Worm (Caenorhabditis elegans): Measurements from ENCODE around the gene Y66D12A.21.

Gene Y66D12A.21

ce11 chrIII:11500647-11501046 lies 4.5 kb downstream of the Y66D12A.21 start, which contains the start of gene nars-2:
TSS of gene nars-2 (minus strand) at chrIII:11500747.
- TF ChIP-seq zip-8 (tag; optimal IDR thresholded peaks at IDR 0.05) (no peak), ceh-43 (GFP tag; optimal IDR thresholded peaks at IDR 0.05) (no peak), elt-3 (tag; optimal IDR thresholded peaks at IDR 0.05) (no peak), sem-2 (GFP tag; optimal IDR thresholded peaks at IDR 0.05) (no peak), hlh-1 (tag; optimal IDR thresholded peaks at IDR 0.05) (no peak), nhr-2 (tag; optimal IDR thresholded peaks at IDR 0.05) (no peak), unc-62 (GFP tag; optimal IDR thresholded peaks at IDR 0.05) (no peak), unc-120 (tag; optimal IDR thresholded peaks at IDR 0.05; ENCODE audit: poor library complexity, severe bottlenecking) (no peak), lsy-2 (tag; optimal IDR thresholded peaks at IDR 0.05) (no peak), lin-32 (GFP tag; optimal IDR thresholded peaks at IDR 0.05) (no peak), ztf-11 (tag; optimal IDR thresholded peaks at IDR 0.05) (no peak), M03D4.4 (tag; optimal IDR thresholded peaks at IDR 0.05) (no peak), flh-1 (GFP tag; optimal IDR thresholded peaks at IDR 0.05) (no peak), nhr-12 (tag; optimal IDR thresholded peaks at IDR 0.05) (no peak), ceh-83 (GFP tag; optimal IDR thresholded peaks at IDR 0.05) (no peak), mep-1 (tag; optimal IDR thresholded peaks at IDR 0.05) (no peak)

- TF ChIP-seq nhr-12 (tag; optimal IDR thresholded peaks at IDR 0.05), result no peak
- TF ChIP-seq ces-1 (GFP tag; optimal IDR thresholded peaks at IDR 0.05), result no peak
- TF ChIP-seq mls-2 (tag; optimal IDR thresholded peaks at IDR 0.05), result no peak
- TF ChIP-seq snpc-4 (tag; optimal IDR thresholded peaks at IDR 0.05), result no peak
- TF ChIP-seq unc-39 (tag; optimal IDR thresholded peaks at IDR 0.05), result no peak
- no peak for TF ChIP-seq mab-5 (tag; optimal IDR thresholded peaks at IDR 0.05)
- TF ChIP-seq ceh-83 (GFP tag; optimal IDR thresholded peaks at IDR 0.05), result no peak
- TF ChIP-seq sem-2 (GFP tag; optimal IDR thresholded peaks at IDR 0.05), result no peak
- TF ChIP-seq tbx-8 (GFP tag; optimal IDR thresholded peaks at IDR 0.05), result no peak
- TF ChIP-seq cnd-1 (tag; optimal IDR thresholded peaks at IDR 0.05), result no peak
- TF ChIP-seq nhr-76 (tag; optimal IDR thresholded peaks at IDR 0.05), result no peak
- no peak for TF ChIP-seq ceh-43 (GFP tag; optimal IDR thresholded peaks at IDR 0.05)
- TF ChIP-seq zip-8 (tag; optimal IDR thresholded peaks at IDR 0.05), result no peak
- TF ChIP-seq unc-120 (tag; optimal IDR thresholded peaks at IDR 0.05; ENCODE audit: poor library complexity, severe bottlenecking), result no peak
- TF ChIP-seq nhr-2 (tag; optimal IDR thresholded peaks at IDR 0.05), result no peak
- no peak for TF ChIP-seq elt-1 (tag; optimal IDR thresholded peaks at IDR 0.05; ENCODE audit: borderline replicate concordance, insufficient read depth)
- no peak for TF ChIP-seq drap-1 (GFP tag; optimal IDR thresholded peaks at IDR 0.05)
- TF ChIP-seq elt-3 (tag; optimal IDR thresholded peaks at IDR 0.05), result no peak
- no peak for TF ChIP-seq pha-4 (tag; optimal IDR thresholded peaks at IDR 0.05)
Observed at ce11 chrIII:11496496-11496895, 8.6 kb downstream of the Y66D12A.21 start, which contains the start of gene Y66D12A.24. TSS of gene Y66D12A.24 (plus strand) at chrIII:11496865.

ce11 chrIII:11492489-11492888 lies 12.6 kb downstream of the Y66D12A.21 start:
- TF ChIP-seq nhr-237 (tag; optimal IDR thresholded peaks at IDR 0.05) (no peak), flh-1 (GFP tag; optimal IDR thresholded peaks at IDR 0.05) (no peak), ces-1 (GFP tag; optimal IDR thresholded peaks at IDR 0.05) (no peak)

ce11 chrIII:11490221-11490620 lies 14.9 kb downstream of the Y66D12A.21 start:
- TF ChIP-seq lsy-2 (tag; optimal IDR thresholded peaks at IDR 0.05), result no peak
- no peak for TF ChIP-seq ceh-83 (GFP tag; optimal IDR thresholded peaks at IDR 0.05)
- TF ChIP-seq ceh-43 (GFP tag; optimal IDR thresholded peaks at IDR 0.05), result no peak
- no peak for TF ChIP-seq M03D4.4 (tag; optimal IDR thresholded peaks at IDR 0.05)
- no peak for TF ChIP-seq unc-120 (tag; optimal IDR thresholded peaks at IDR 0.05; ENCODE audit: poor library complexity, severe bottlenecking)
- TF ChIP-seq cnd-1 (tag; optimal IDR thresholded peaks at IDR 0.05), result no peak
- TF ChIP-seq nhr-76 (tag; optimal IDR thresholded peaks at IDR 0.05), result no peak
- no peak for TF ChIP-seq ceh-39 (tag; optimal IDR thresholded peaks at IDR 0.05)
- no peak for TF ChIP-seq blmp-1 (tag; optimal IDR thresholded peaks at IDR 0.05)
- TF ChIP-seq nhr-237 (tag; optimal IDR thresholded peaks at IDR 0.05), result no peak
- TF ChIP-seq sem-2 (GFP tag; optimal IDR thresholded peaks at IDR 0.05), result no peak
- no peak for TF ChIP-seq ces-1 (GFP tag; optimal IDR thresholded peaks at IDR 0.05)
- TF ChIP-seq hlh-1 (tag; optimal IDR thresholded peaks at IDR 0.05), result no peak
- TF ChIP-seq nhr-28 (tag; optimal IDR thresholded peaks at IDR 0.05), result no peak
- no peak for TF ChIP-seq drap-1 (GFP tag; optimal IDR thresholded peaks at IDR 0.05)
- no peak for TF ChIP-seq ham-2 (GFP tag; optimal IDR thresholded peaks at IDR 0.05)
- no peak for TF ChIP-seq flh-1 (GFP tag; optimal IDR thresholded peaks at IDR 0.05)

ce11 chrIII:11489601-11490000 lies 15.5 kb downstream of the Y66D12A.21 start:
- no peak for TF ChIP-seq elt-1 (tag; optimal IDR thresholded peaks at IDR 0.05; ENCODE audit: borderline replicate concordance, insufficient read depth)
- no peak for TF ChIP-seq hlh-1 (tag; optimal IDR thresholded peaks at IDR 0.05)
- no peak for TF ChIP-seq cnd-1 (tag; optimal IDR thresholded peaks at IDR 0.05)
- no peak for TF ChIP-seq unc-120 (tag; optimal IDR thresholded peaks at IDR 0.05; ENCODE audit: poor library complexity, severe bottlenecking)
- no peak for TF ChIP-seq mls-2 (tag; optimal IDR thresholded peaks at IDR 0.05)
- no peak for TF ChIP-seq ceh-43 (GFP tag; optimal IDR thresholded peaks at IDR 0.05)
- TF ChIP-seq sptf-1 (tag; optimal IDR thresholded peaks at IDR 0.05), result no peak
- no peak for TF ChIP-seq nhr-76 (tag; optimal IDR thresholded peaks at IDR 0.05)
- TF ChIP-seq mep-1 (tag; optimal IDR thresholded peaks at IDR 0.05), result no peak
- no peak for TF ChIP-seq lsy-2 (tag; optimal IDR thresholded peaks at IDR 0.05)
- no peak for TF ChIP-seq nhr-237 (tag; optimal IDR thresholded peaks at IDR 0.05)
- TF ChIP-seq unc-62 (GFP tag; optimal IDR thresholded peaks at IDR 0.05), result no peak
- TF ChIP-seq elt-3 (tag; optimal IDR thresholded peaks at IDR 0.05), result no peak
- no peak for TF ChIP-seq ztf-11 (tag; optimal IDR thresholded peaks at IDR 0.05)
- no peak for TF ChIP-seq unc-39 (tag; optimal IDR thresholded peaks at IDR 0.05)
- TF ChIP-seq tbx-8 (GFP tag; optimal IDR thresholded peaks at IDR 0.05), result no peak
- TF ChIP-seq zip-8 (tag; optimal IDR thresholded peaks at IDR 0.05), result no peak
- no peak for TF ChIP-seq blmp-1 (tag; optimal IDR thresholded peaks at IDR 0.05)
- TF ChIP-seq ceh-39 (tag; optimal IDR thresholded peaks at IDR 0.05), result no peak

Measured in whole organism, mixed stage, embryonic.